Worm (Caenorhabditis elegans) whole organism, midembryonic: Measurements from ENCODE around the gene srbc-58.

Experiments used
- cog-1 ChIP-seq: sonication (generic microtip); optimal IDR thresholded peaks from 2 replicates; lab custom pipeline; 2016; ENCODE audit warnings: missing genetic modification characterization, missing compliant biosample characterization
- flt-1 ChIP-seq: fragments of 200-800 bp; sonication (Bioruptor generic); IDR thresholded peaks from 2 replicates; pipeline ENCODE4 v1.3.6; 2022; ENCODE audit warnings: missing genetic modification characterization, missing compliant biosample characterization
- klf-2 ChIP-seq: fragments of 200-800 bp; sonication (Bioruptor generic); conservative IDR thresholded peaks from 2 replicates; pipeline ENCODE4 v1.3.6; 2022; ENCODE audit warnings: missing genetic modification reagents, missing genetic modification characterization, missing compliant biosample characterization
- ref-1 ChIP-seq: fragments of 200-800 bp; sonication (Bioruptor generic); conservative IDR thresholded peaks from 2 replicates; pipeline ENCODE4 v1.3.6; 2022; ENCODE audit warnings: missing genetic modification reagents, missing genetic modification characterization, missing compliant biosample characterization
- tab-1 ChIP-seq: fragments of 200-800 bp; sonication (Bioruptor generic); IDR thresholded peaks from 2 replicates; pipeline ENCODE4 v1.3.6; 2022; ENCODE audit warnings: missing genetic modification characterization, missing compliant biosample characterization
- ztf-23 ChIP-seq: fragments of 200-800 bp; sonication (Bioruptor generic); IDR thresholded peaks from 2 replicates; pipeline ENCODE4 v1.3.6; 2022; ENCODE audit warnings: missing genetic modification reagents, missing genetic modification characterization, missing compliant biosample characterization
- ztf-29 ChIP-seq: fragments of 200-800 bp; sonication (Bioruptor generic); IDR thresholded peaks from 2 replicates; pipeline ENCODE4 v1.3.6; 2022; ENCODE audit warnings: missing genetic modification reagents, missing genetic modification characterization, missing compliant biosample characterization

ce11 chrV:778339-778738 lies 3.5 kb downstream of the srbc-58 start, which contains the start of gene srbc-59:
- no peak for TF ChIP-seq ztf-23 (GFP tag; lab: Robert Waterston, UW)
- no peak for TF ChIP-seq cog-1 (tag; lab: Kevin White, UChicago)
- TF ChIP-seq tab-1 (GFP tag; lab: Robert Waterston, UW), result no peak
- no peak for TF ChIP-seq ztf-29 (GFP tag; lab: Robert Waterston, UW)
- no peak for TF ChIP-seq klf-2 (GFP tag; lab: Robert Waterston, UW)
- no peak for TF ChIP-seq flt-1 (GFP tag; lab: Robert Waterston, UW)
- TF ChIP-seq ref-1 (GFP tag; lab: Robert Waterston, UW), result no peak
